Worm (Caenorhabditis elegans): Measurements from ENCODE around the gene bath-27.
A peak's percentile ranks its signal among the peaks of the same experiment; 100 is the strongest.

Gene bath-27

ce11 chrII:3371010-3371409, 12.1 kb downstream of the bath-27 start, which contains the start of gene bath-23:
Gene bath-23 (plus strand): TSS chrII:3371310.
- TF ChIP-seq flt-1 (GFP tag; IDR thresholded peaks at IDR 0.05) = no peak

ce11 chrII:3373875-3374274, 14.9 kb downstream of the bath-27 start:
- TF ChIP-seq ets-7 (tag; optimal IDR thresholded peaks at IDR 0.05) (peak; percentile 24), F13C5.2 (tag; optimal IDR thresholded peaks at IDR 0.05) (no peak)

- TF ChIP-seq tbx-37 (GFP tag; conservative IDR thresholded peaks at IDR 0.05) = no peak
- no peak for TF ChIP-seq hmbx-1 (tag; optimal IDR thresholded peaks at IDR 0.05)
- no peak for TF ChIP-seq hnd-1 (tag; optimal IDR thresholded peaks at IDR 0.05)
- TF ChIP-seq pes-1 (GFP tag; IDR thresholded peaks at IDR 0.05) = no peak
- TF ChIP-seq tra-4 (tag; optimal IDR thresholded peaks at IDR 0.05) = no peak
- no peak for TF ChIP-seq ceh-13 (GFP tag; optimal IDR thresholded peaks at IDR 0.05)
- no peak for TF ChIP-seq ama-1 (optimal IDR thresholded peaks at IDR 0.05)
- TF ChIP-seq ets-7 (tag; optimal IDR thresholded peaks at IDR 0.05) = no peak
- TF ChIP-seq hmg-4 (GFP tag; optimal IDR thresholded peaks at IDR 0.05) = no peak
- no peak for TF ChIP-seq aly-1 (tag; optimal IDR thresholded peaks at IDR 0.05)
- TF ChIP-seq ceh-36 (tag; optimal IDR thresholded peaks at IDR 0.05) = no peak
- no peak for TF ChIP-seq sea-1 (GFP tag; conservative IDR thresholded peaks at IDR 0.05)
- TF ChIP-seq flt-1 (GFP tag; IDR thresholded peaks at IDR 0.05) = no peak
- TF ChIP-seq tbx-11 (GFP tag; IDR thresholded peaks at IDR 0.05) = no peak
- TF ChIP-seq scrt-1 (GFP tag; IDR thresholded peaks at IDR 0.05) = no peak
Measured at ce11 chrII:3374779-3375178, 15.8 kb downstream of the bath-27 start, which contains the start of gene bath-10. Gene bath-10 (plus strand): TSS chrII:3375079.

ce11 chrII:3375302-3375701, 16.4 kb downstream of the bath-27 start:
- TF ChIP-seq hmg-4 (GFP tag; optimal IDR thresholded peaks at IDR 0.05) (no peak), ceh-36 (tag; optimal IDR thresholded peaks at IDR 0.05) (no peak), flt-1 (GFP tag; IDR thresholded peaks at IDR 0.05) (no peak), hnd-1 (tag; optimal IDR thresholded peaks at IDR 0.05) (no peak), tra-4 (tag; optimal IDR thresholded peaks at IDR 0.05) (no peak), scrt-1 (GFP tag; IDR thresholded peaks at IDR 0.05) (no peak), hmbx-1 (tag; optimal IDR thresholded peaks at IDR 0.05) (no peak), sea-1 (GFP tag; conservative IDR thresholded peaks at IDR 0.05) (no peak), B0310.2 (tag; optimal IDR thresholded peaks at IDR 0.05) (no peak), aly-1 (tag; optimal IDR thresholded peaks at IDR 0.05) (no peak)

ce11 chrII:3376789-3377188, 17.9 kb downstream of the bath-27 start, which contains the start of gene bath-9:
Gene bath-9 (plus strand): TSS chrII:3377089.
- TF ChIP-seq ceh-36 (tag; optimal IDR thresholded peaks at IDR 0.05) = no peak
- no peak for TF ChIP-seq hnd-1 (tag; optimal IDR thresholded peaks at IDR 0.05)

ce11 chrII:3378275-3378674, 19.3 kb downstream of the bath-27 start, which contains the start of gene Y49F6C.2:
Gene Y49F6C.2 (plus strand): TSS chrII:3378575.
- no peak for TF ChIP-seq ets-7 (tag; optimal IDR thresholded peaks at IDR 0.05)
- no peak for TF ChIP-seq flt-1 (GFP tag; IDR thresholded peaks at IDR 0.05)
- TF ChIP-seq tra-4 (tag; optimal IDR thresholded peaks at IDR 0.05) = no peak
- no peak for TF ChIP-seq sea-1 (GFP tag; conservative IDR thresholded peaks at IDR 0.05)
- no peak for TF ChIP-seq tbx-11 (GFP tag; IDR thresholded peaks at IDR 0.05)
- TF ChIP-seq ama-1 (optimal IDR thresholded peaks at IDR 0.05) = no peak
- TF ChIP-seq F13C5.2 (tag; optimal IDR thresholded peaks at IDR 0.05) = no peak
- no peak for TF ChIP-seq hnd-1 (tag; optimal IDR thresholded peaks at IDR 0.05)

- TF ChIP-seq aly-1 (tag; optimal IDR thresholded peaks at IDR 0.05) = no peak
- TF ChIP-seq ama-1 (optimal IDR thresholded peaks at IDR 0.05) = no peak
- no peak for TF ChIP-seq ets-7 (tag; optimal IDR thresholded peaks at IDR 0.05)
- TF ChIP-seq tbx-11 (GFP tag; IDR thresholded peaks at IDR 0.05) = no peak
- no peak for TF ChIP-seq ceh-13 (GFP tag; optimal IDR thresholded peaks at IDR 0.05)
- no peak for TF ChIP-seq F13C5.2 (tag; optimal IDR thresholded peaks at IDR 0.05)
- no peak for TF ChIP-seq tbx-37 (GFP tag; conservative IDR thresholded peaks at IDR 0.05)
Measured at ce11 chrII:3381510-3381909, 22.6 kb downstream of the bath-27 start, which contains the start of gene T06D4.1. Gene T06D4.1 (plus strand): TSS chrII:3381830.

- TF ChIP-seq hnd-1 (tag; optimal IDR thresholded peaks at IDR 0.05) = no peak
Measured at ce11 chrII:3383116-3383515, 24.2 kb downstream of the bath-27 start.

- TF ChIP-seq hnd-1 (tag; optimal IDR thresholded peaks at IDR 0.05) (no peak), hmbx-1 (tag; optimal IDR thresholded peaks at IDR 0.05) (no peak), flt-1 (GFP tag; IDR thresholded peaks at IDR 0.05) (no peak), ama-1 (optimal IDR thresholded peaks at IDR 0.05) (no peak)
Measured at ce11 chrII:3385736-3386135, 26.8 kb downstream of the bath-27 start, which contains the start of gene T06D4.2. Gene T06D4.2 (minus strand): TSS chrII:3385905.

- TF ChIP-seq ceh-13 (GFP tag; optimal IDR thresholded peaks at IDR 0.05) = no peak
- no peak for TF ChIP-seq ama-1 (optimal IDR thresholded peaks at IDR 0.05)
- TF ChIP-seq hmbx-1 (tag; optimal IDR thresholded peaks at IDR 0.05) = no peak
- TF ChIP-seq hmg-4 (GFP tag; optimal IDR thresholded peaks at IDR 0.05) = no peak
- TF ChIP-seq F13C5.2 (tag; optimal IDR thresholded peaks at IDR 0.05) = no peak
- no peak for TF ChIP-seq scrt-1 (GFP tag; IDR thresholded peaks at IDR 0.05)
- no peak for TF ChIP-seq ets-7 (tag; optimal IDR thresholded peaks at IDR 0.05)
Measured at ce11 chrII:3387503-3387902, 28.6 kb downstream of the bath-27 start, which contains the start of gene T06D4.6. Gene T06D4.6 (minus strand): TSS chrII:3387603.
